Fruit fly (Drosophila melanogaster) whole organism, prepupa: Measurements from ENCODE around the gene Cyp4ac1.

Experiments
- Blimp-1 ChIP-seq: fragments of 200-800 bp; sonication (Bioruptor generic); optimal IDR thresholded peaks from 3 replicates; lab custom pipeline; 2017; ENCODE audit warnings: missing biosample characterization, missing genetic modification characterization, mild to moderate bottlenecking, moderate library complexity, missing genetic modification reagents
- CG10631 ChIP-seq: fragments of 200-800 bp; sonication (Bioruptor generic); optimal IDR thresholded peaks from 2 replicates; lab custom pipeline; 2016; ENCODE audit warnings: missing biosample characterization, missing genetic modification characterization
- CG11762 ChIP-seq: fragments of 200-800 bp; sonication (Bioruptor generic); optimal IDR thresholded peaks from 3 replicates; lab custom pipeline; 2016; ENCODE audit warnings: missing biosample characterization, missing genetic modification characterization; ENCODE audit not compliant: insufficient read depth
- CG11902 ChIP-seq: fragments of 200-800 bp; sonication (Bioruptor generic); optimal IDR thresholded peaks from 3 replicates; lab custom pipeline; 2016; ENCODE audit warnings: missing biosample characterization, missing genetic modification characterization
- CG15336 ChIP-seq: fragments of 200-800 bp; sonication (Bioruptor generic); IDR thresholded peaks from 2 replicates; pipeline ENCODE4 v1.3.6; 2022; ENCODE audit warnings: missing biosample characterization, missing genetic modification characterization
- CG1621 ChIP-seq: fragments of 200-800 bp; sonication (Bioruptor generic); optimal IDR thresholded peaks from 3 replicates; lab custom pipeline; 2018; ENCODE audit warnings: missing biosample characterization, mild to moderate bottlenecking, missing genetic modification characterization
- CG16779 ChIP-seq: fragments of 200-800 bp; sonication (Bioruptor generic); optimal IDR thresholded peaks from 3 replicates; lab custom pipeline; 2017; ENCODE audit warnings: missing biosample characterization, mild to moderate bottlenecking, missing genetic modification characterization
- CG3032 ChIP-seq: fragments of 200-800 bp; optimal IDR thresholded peaks from 2 replicates; lab custom pipeline; 2019; ENCODE audit warnings: missing biosample characterization, mild to moderate bottlenecking, missing genetic modification characterization, moderate library complexity
- CG31627 ChIP-seq: fragments of 200-800 bp; sonication (Bioruptor generic); optimal IDR thresholded peaks from 3 replicates; lab custom pipeline; 2016; ENCODE audit warnings: missing biosample characterization, missing genetic modification characterization
- CG32006 ChIP-seq: fragments of 200-800 bp; sonication (Bioruptor generic); optimal IDR thresholded peaks from 3 replicates; lab custom pipeline; 2017; ENCODE audit warnings: missing biosample characterization, mild to moderate bottlenecking, missing genetic modification characterization
- CG3919 ChIP-seq: fragments of 200-800 bp; sonication (Bioruptor generic); optimal IDR thresholded peaks from 3 replicates; lab custom pipeline; 2016; ENCODE audit warnings: missing biosample characterization, missing genetic modification characterization
- CG4318 ChIP-seq: fragments of 200-800 bp; sonication (Bioruptor generic); optimal IDR thresholded peaks from 3 replicates; lab custom pipeline; 2017; ENCODE audit warnings: missing biosample characterization, mild to moderate bottlenecking, missing genetic modification characterization
- CG6163 ChIP-seq: fragments of 200-800 bp; sonication (Bioruptor generic); IDR thresholded peaks from 3 replicates; pipeline ENCODE4 v1.3.6; 2022; ENCODE audit warnings: missing biosample characterization, missing genetic modification characterization
- CG6276 ChIP-seq: fragments of 200-800 bp; sonication (Bioruptor generic); optimal IDR thresholded peaks from 2 replicates; lab custom pipeline; 2017; ENCODE audit warnings: missing biosample characterization, mild to moderate bottlenecking, missing genetic modification characterization
- CG6792 ChIP-seq: fragments of 200-800 bp; sonication (Bioruptor generic); optimal IDR thresholded peaks from 3 replicates; lab custom pipeline; 2016; ENCODE audit warnings: missing biosample characterization, missing genetic modification characterization
- CG6854 ChIP-seq: fragments of 200-800 bp; sonication (Bioruptor generic); optimal IDR thresholded peaks from 2 replicates; lab custom pipeline; 2017; ENCODE audit warnings: missing biosample characterization, mild to moderate bottlenecking, missing genetic modification characterization
- CG7368 ChIP-seq: fragments of 200-800 bp; sonication (Bioruptor generic); optimal IDR thresholded peaks from 3 replicates; lab custom pipeline; 2016; ENCODE audit warnings: missing biosample characterization, missing genetic modification characterization
- CG8119 ChIP-seq: fragments of 200-800 bp; sonication (Bioruptor generic); IDR thresholded peaks from 3 replicates; pipeline ENCODE4 v1.3.6; 2022; ENCODE audit warnings: missing biosample characterization, missing genetic modification characterization
- CG8319 ChIP-seq: fragments of 200-800 bp; sonication (Bioruptor generic); optimal IDR thresholded peaks from 3 replicates; lab custom pipeline; 2016; ENCODE audit warnings: missing biosample characterization, missing genetic modification characterization
- CG8632 ChIP-seq: fragments of 200-800 bp; sonication (Bioruptor generic); optimal IDR thresholded peaks from 3 replicates; lab custom pipeline; 2016; ENCODE audit warnings: missing biosample characterization, missing genetic modification characterization
- CG9139 ChIP-seq: fragments of 200-800 bp; sonication (Bioruptor generic); optimal IDR thresholded peaks from 3 replicates; lab custom pipeline; 2017; ENCODE audit warnings: missing biosample characterization, mild to moderate bottlenecking, missing genetic modification characterization
- Eip75B ChIP-seq: fragments of 200-800 bp; sonication (Bioruptor generic); optimal IDR thresholded peaks from 3 replicates; lab custom pipeline; 2016; ENCODE audit warnings: missing biosample characterization, missing genetic modification characterization
- Eip78C ChIP-seq: fragments of 200-800 bp; sonication (Bioruptor generic); peaks from one replicate; lab custom pipeline; 2016; ENCODE audit warnings: missing biosample characterization, missing genetic modification characterization
- Eip93F ChIP-seq: fragments of 200-800 bp; sonication (Bioruptor generic); optimal IDR thresholded peaks from 2 replicates; lab custom pipeline; 2016; ENCODE audit warnings: missing biosample characterization, mild to moderate bottlenecking, missing genetic modification characterization
- Ets21C ChIP-seq: fragments of 200-800 bp; sonication (Bioruptor generic); optimal IDR thresholded peaks from 3 replicates; lab custom pipeline; 2016; ENCODE audit warnings: missing biosample characterization, missing genetic modification characterization
- Ets96B ChIP-seq: fragments of 200-800 bp; optimal IDR thresholded peaks from 2 replicates; lab custom pipeline; 2019; ENCODE audit warnings: missing biosample characterization, mild to moderate bottlenecking, missing genetic modification characterization, moderate library complexity
- Hr38 ChIP-seq: sonication (Bioruptor generic); optimal IDR thresholded peaks from 2 replicates; lab custom pipeline; 2016; ENCODE audit warnings: missing biosample characterization, missing genetic modification characterization
- Hr39 ChIP-seq: fragments of 200-800 bp; sonication (Bioruptor generic); optimal IDR thresholded peaks from 2 replicates; lab custom pipeline; 2016; ENCODE audit warnings: missing biosample characterization, missing genetic modification characterization
- Lpt ChIP-seq: fragments of 200-800 bp; sonication (Bioruptor generic); optimal IDR thresholded peaks from 3 replicates; lab custom pipeline; 2016; ENCODE audit warnings: missing biosample characterization, missing genetic modification characterization
- OdsH ChIP-seq: fragments of 200-800 bp; sonication (Bioruptor generic); optimal IDR thresholded peaks from 3 replicates; lab custom pipeline; 2016; ENCODE audit warnings: missing biosample characterization, missing genetic modification characterization
- Smox ChIP-seq: fragments of 200-800 bp; sonication (Bioruptor generic); optimal IDR thresholded peaks from 3 replicates; lab custom pipeline; 2016; ENCODE audit warnings: missing biosample characterization, missing genetic modification characterization
- Sox102F ChIP-seq: fragments of 200-800 bp; sonication (Bioruptor generic); optimal IDR thresholded peaks from 2 replicates; lab custom pipeline; 2016; ENCODE audit warnings: missing biosample characterization, mild to moderate bottlenecking, missing genetic modification characterization
- Sox14 ChIP-seq: fragments of 200-800 bp; sonication (Bioruptor generic); optimal IDR thresholded peaks from 3 replicates; lab custom pipeline; 2016; ENCODE audit warnings: missing biosample characterization, missing genetic modification characterization
- Sox15 ChIP-seq: fragments of 200-800 bp; sonication (Bioruptor generic); optimal IDR thresholded peaks from 3 replicates; lab custom pipeline; 2016; ENCODE audit warnings: missing biosample characterization, missing genetic modification characterization
- achi ChIP-seq: fragments of 200-800 bp; sonication (Bioruptor generic); optimal IDR thresholded peaks from 3 replicates; lab custom pipeline; 2016; ENCODE audit warnings: missing biosample characterization, missing genetic modification characterization
- acj6 ChIP-seq: fragments of 200-800 bp; sonication (Bioruptor generic); optimal IDR thresholded peaks from 3 replicates; lab custom pipeline; 2016; ENCODE audit warnings: missing biosample characterization, missing genetic modification characterization
- cyc ChIP-seq: fragments of 200-800 bp; sonication (Bioruptor generic); optimal IDR thresholded peaks from 3 replicates; lab custom pipeline; 2016; ENCODE audit warnings: missing biosample characterization, missing genetic modification characterization
- dac ChIP-seq: fragments of 200-800 bp; sonication (Bioruptor generic); optimal IDR thresholded peaks from 2 replicates; lab custom pipeline; 2017; ENCODE audit warnings: missing biosample characterization, mild to moderate bottlenecking, missing genetic modification characterization
- esn ChIP-seq: fragments of 200-800 bp; sonication (Bioruptor generic); optimal IDR thresholded peaks from 2 replicates; lab custom pipeline; 2016; ENCODE audit warnings: missing biosample characterization, mild to moderate bottlenecking, missing genetic modification characterization, moderate library complexity
- fd59A ChIP-seq: fragments of 200-800 bp; sonication (Bioruptor generic); optimal IDR thresholded peaks from 2 replicates; lab custom pipeline; 2017; ENCODE audit warnings: missing biosample characterization, mild to moderate bottlenecking, missing genetic modification characterization, missing genetic modification reagents
- fd85E ChIP-seq: fragments of 200-800 bp; sonication (Bioruptor generic); optimal IDR thresholded peaks from 3 replicates; lab custom pipeline; 2016; ENCODE audit warnings: missing biosample characterization, missing genetic modification characterization
- lz ChIP-seq: fragments of 200-800 bp; sonication (Bioruptor generic); optimal IDR thresholded peaks from 3 replicates; lab custom pipeline; 2016; ENCODE audit warnings: missing biosample characterization, missing genetic modification characterization
- salr ChIP-seq, 2 experiments: fragments of 200-800 bp; sonication (Bioruptor generic); optimal IDR thresholded peaks; 3 replicates each; lab custom pipeline; 2016 to 2018; ENCODE audit warnings: missing biosample characterization in 2 of 2, missing genetic modification characterization in 2 of 2, mild to moderate bottlenecking in 1 of 2
- spab ChIP-seq: fragments of 200-800 bp; sonication (Bioruptor generic); optimal IDR thresholded peaks from 2 replicates; lab custom pipeline; 2017; ENCODE audit warnings: missing biosample characterization, mild to moderate bottlenecking, missing genetic modification characterization, missing genetic modification reagents
- ss ChIP-seq, 2 experiments: fragments of 200-800 bp; sonication (Bioruptor generic); optimal IDR thresholded peaks; 2 replicates in 1 of 2; 3 replicates in 1 of 2; lab custom pipeline; 2017 to 2018; ENCODE audit warnings: mild to moderate bottlenecking in 2 of 2, missing biosample characterization in 2 of 2, missing genetic modification characterization in 2 of 2, moderate library complexity in 1 of 2
- svp ChIP-seq: fragments of 200-800 bp; sonication (Bioruptor generic); peaks from one replicate; lab custom pipeline; 2016; ENCODE audit warnings: missing biosample characterization, missing genetic modification characterization
- topi ChIP-seq: fragments of 200-800 bp; sonication (Bioruptor generic); optimal IDR thresholded peaks from 3 replicates; lab custom pipeline; 2016; ENCODE audit warnings: missing biosample characterization, missing genetic modification characterization
- vri ChIP-seq: fragments of 200-800 bp; sonication (Bioruptor generic); optimal IDR thresholded peaks from 3 replicates; lab custom pipeline; 2016; ENCODE audit warnings: missing biosample characterization, mild to moderate bottlenecking, missing genetic modification characterization

Gene Cyp4ac1

dm6 chr2L:5291869-5292642 is 28.3 kb downstream of the Cyp4ac1 start (continued):
- TF ChIP-seq Hr39 (peak; percentile 68), spab (GFP tag; lab: Kevin White, UChicago) (no peak), fd59A (no peak), CG6276 (no peak), Ets96B (tag; lab: Kevin White, UChicago) (peak; percentile 21), fd85E (no peak), Sox14 (GFP tag; lab: Kevin White, UChicago) (peak; percentile 40), CG8119 (GFP tag; lab: Robert Waterston, UW) (no peak), lz (no peak), CG11902 (no peak), Eip93F (no peak), ss (GFP tag; optimal IDR thresholded peaks at IDR 0.05; lab: Kevin White, UChicago) (peak; percentile 30 to 33), vri (GFP tag; lab: Kevin White, UChicago) (no peak)

- TF ChIP-seq Eip93F, result peak; percentile 84
- peak; percentile 72 to 94 for TF ChIP-seq ss (GFP tag; optimal IDR thresholded peaks at IDR 0.05; lab: Kevin White, UChicago)
- TF ChIP-seq Hr39, result peak; percentile 89
- TF ChIP-seq CG10631, result peak; percentile 96
- peak; percentile 87 for TF ChIP-seq CG7368 (GFP tag; lab: Kevin White, UChicago)
- TF ChIP-seq Sox14 (GFP tag; lab: Kevin White, UChicago), result peak; percentile 74
- TF ChIP-seq Blimp-1, result peak; percentile 55
- TF ChIP-seq Eip75B (GFP tag; lab: Kevin White, UChicago), result peak; percentile 91
- TF ChIP-seq CG8319 (GFP tag; lab: Kevin White, UChicago), result peak; percentile 93
- TF ChIP-seq CG6163 (GFP tag; lab: Robert Waterston, UW), result peak; percentile 91
- peak; percentile 90 for TF ChIP-seq CG9139
- TF ChIP-seq acj6, result peak; percentile 94
- peak; percentile 95 for TF ChIP-seq Sox102F (GFP tag; lab: Kevin White, UChicago)
- TF ChIP-seq fd85E, result peak; percentile 82
- TF ChIP-seq CG8119 (GFP tag; lab: Robert Waterston, UW), result peak; percentile 78
- TF ChIP-seq cyc (GFP tag; lab: Kevin White, UChicago), result peak; percentile 95
- TF ChIP-seq salr (GFP tag; optimal IDR thresholded peaks at IDR 0.05; lab: Kevin White, UChicago), result peak; percentile 60 to 94
- TF ChIP-seq OdsH (GFP tag; lab: Kevin White, UChicago), result peak; percentile 93
- peak; percentile 94 for TF ChIP-seq lz
- peak; percentile 92 for TF ChIP-seq achi (GFP tag; lab: Kevin White, UChicago)
- TF ChIP-seq CG15336 (GFP tag; lab: Robert Waterston, UW), result peak; percentile 77
- peak; percentile 92 for TF ChIP-seq svp
- TF ChIP-seq CG4318 (GFP tag; lab: Kevin White, UChicago), result peak; percentile 53
- peak; percentile 94 for TF ChIP-seq esn (GFP tag; lab: Kevin White, UChicago)
- peak; percentile 94 for TF ChIP-seq CG8632 (GFP tag; lab: Kevin White, UChicago)
- TF ChIP-seq dac (GFP tag; lab: Kevin White, UChicago), result no peak
- peak; percentile 94 for TF ChIP-seq spab (GFP tag; lab: Kevin White, UChicago)
- no peak for TF ChIP-seq Hr38 (GFP tag; lab: Kevin White, UChicago)
- TF ChIP-seq CG32006 (GFP tag; lab: Kevin White, UChicago), result peak; percentile 74
- peak; percentile 95 for TF ChIP-seq CG31627 (GFP tag; lab: Kevin White, UChicago)
- peak; percentile 90 for TF ChIP-seq CG11762 (GFP tag; lab: Kevin White, UChicago)
- peak; percentile 98 for TF ChIP-seq CG3032 (tag; lab: Kevin White, UChicago)
- TF ChIP-seq CG16779 (tag; lab: Kevin White, UChicago), result peak; percentile 86
- peak; percentile 95 for TF ChIP-seq topi
- TF ChIP-seq Eip78C (GFP tag; lab: Kevin White, UChicago), result peak; percentile 99
- peak; percentile 95 for TF ChIP-seq fd59A
- TF ChIP-seq Ets96B (tag; lab: Kevin White, UChicago), result peak; percentile 98
- TF ChIP-seq Lpt (GFP tag; lab: Kevin White, UChicago), result peak; percentile 33
- TF ChIP-seq CG3919 (GFP tag; lab: Kevin White, UChicago), result peak; percentile 91
- TF ChIP-seq CG1621, result peak; percentile 93
- TF ChIP-seq vri (GFP tag; lab: Kevin White, UChicago), result no peak
- TF ChIP-seq Ets21C, result peak; percentile 89
- TF ChIP-seq CG6792, result peak; percentile 91
- peak; percentile 92 for TF ChIP-seq Sox15 (GFP tag; lab: Kevin White, UChicago)
- peak; percentile 77 for TF ChIP-seq CG6854 (GFP tag; lab: Kevin White, UChicago)
- peak; percentile 94 for TF ChIP-seq Smox (GFP tag; lab: Kevin White, UChicago)
Observed at dm6 chr2L:5292643-5292963, 28.8 kb downstream of the Cyp4ac1 start.
